Worm (Caenorhabditis elegans) whole organism, L2 larva: ENCODE measurements around the gene C26B9.6.

ENCODE experiments used
- ZK546.5 ChIP-seq: sonication (generic microtip); optimal IDR thresholded peaks from 2 replicates; lab custom pipeline; 2017; ENCODE audit warnings: missing biosample characterization, missing genetic modification characterization
- aly-2 ChIP-seq: fragments of 150-350 bp; optimal IDR thresholded peaks from 2 replicates; lab custom pipeline; 2014; ENCODE audit warnings: missing biosample characterization, missing genetic modification characterization
- ama-1 ChIP-seq: fragments of 150-350 bp; optimal IDR thresholded peaks from 2 replicates; lab custom pipeline; 2018; ENCODE audit warnings: inconsistent platforms
- elt-1 ChIP-seq: fragments of 150-350 bp; optimal IDR thresholded peaks from 2 replicates; lab custom pipeline; 2014; ENCODE audit warnings: missing biosample characterization, missing genetic modification characterization
- elt-3 ChIP-seq: sonication (generic microtip); optimal IDR thresholded peaks from 2 replicates; lab custom pipeline; 2017; ENCODE audit warnings: missing biosample characterization, missing genetic modification characterization
- nhr-12 ChIP-seq: fragments of 150-350 bp; optimal IDR thresholded peaks from 2 replicates; lab custom pipeline; 2014; ENCODE audit warnings: missing biosample characterization, missing genetic modification characterization
- nhr-237 ChIP-seq: fragments of 150-350 bp; optimal IDR thresholded peaks from 2 replicates; lab custom pipeline; 2014; ENCODE audit warnings: missing biosample characterization, missing genetic modification characterization
- unc-55 ChIP-seq: fragments of 150-350 bp; sonication (generic microtip); optimal IDR thresholded peaks from 3 replicates; lab custom pipeline; 2014; ENCODE audit warnings: missing biosample characterization, missing genetic modification reagents, missing genetic modification characterization
- unc-62 ChIP-seq: fragments of 150-350 bp; optimal IDR thresholded peaks from 2 replicates; lab custom pipeline; 2014; ENCODE audit warnings: missing biosample characterization, missing genetic modification reagents, missing genetic modification characterization

DNA sequence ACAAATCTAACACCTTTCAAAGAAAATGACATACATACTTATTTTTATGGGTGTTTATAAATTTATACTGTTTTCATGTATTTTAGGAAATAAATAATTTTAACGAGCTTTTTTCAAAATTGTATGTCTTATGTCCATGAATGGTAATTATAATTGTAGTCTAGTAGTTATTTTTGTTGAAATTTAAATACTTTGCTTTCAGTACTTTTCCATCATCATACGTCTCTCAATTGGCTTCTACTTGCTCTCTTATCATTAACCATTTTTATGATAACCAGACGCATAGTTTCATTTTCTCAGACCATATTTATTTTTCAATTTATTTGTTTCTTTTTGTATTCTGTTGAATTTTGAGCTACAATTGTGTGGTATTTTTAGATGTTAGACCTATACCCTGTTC lies 30.2 kb upstream of the C26B9.6 start, which contains the start of gene F35C8.5:
- TF ChIP-seq nhr-12 (tag; lab: Kevin White, UChicago) (no peak), ZK546.5 (tag; lab: Kevin White, UChicago) (no peak), elt-1 (tag; lab: Kevin White, UChicago) (no peak), ama-1 (lab: Kevin White, UChicago) (no peak), elt-3 (tag; lab: Kevin White, UChicago) (no peak), unc-55 (GFP tag; lab: Kevin White, UChicago) (no peak), aly-2 (no peak), nhr-237 (tag; lab: Kevin White, UChicago) (no peak), unc-62 (GFP tag; lab: Kevin White, UChicago) (no peak)
